Worm (Caenorhabditis elegans): Measurements from ENCODE around the gene Y37E11AL.2.

ce11 chrIV:3688050-3688449 lies 10.3 kb upstream of the Y37E11AL.2 start:
- no peak for TF ChIP-seq bed-3 (GFP tag; optimal IDR thresholded peaks at IDR 0.05)
- no peak for TF ChIP-seq ces-1 (GFP tag; optimal IDR thresholded peaks at IDR 0.05)
- TF ChIP-seq M03D4.4 (tag; optimal IDR thresholded peaks at IDR 0.05) = no peak
- TF ChIP-seq tbx-8 (GFP tag; optimal IDR thresholded peaks at IDR 0.05) = no peak
- TF ChIP-seq elt-3 (tag; optimal IDR thresholded peaks at IDR 0.05) = no peak
- TF ChIP-seq snpc-4 (tag; optimal IDR thresholded peaks at IDR 0.05) = no peak
- no peak for TF ChIP-seq sptf-1 (tag; optimal IDR thresholded peaks at IDR 0.05)
- no peak for TF ChIP-seq nhr-12 (tag; optimal IDR thresholded peaks at IDR 0.05)
- TF ChIP-seq mep-1 (tag; optimal IDR thresholded peaks at IDR 0.05) = no peak
- no peak for TF ChIP-seq pha-4 (tag; optimal IDR thresholded peaks at IDR 0.05)
